Worm (Caenorhabditis elegans) whole organism, L4 larva: Measurements from ENCODE around the gene ZK1236.5.

Source experiments
- T26A8.4 ChIP-seq: fragments of 200-800 bp; sonication (Bioruptor generic); IDR thresholded peaks from 2 replicates; pipeline ENCODE4 v1.3.6; 2022; ENCODE audit warnings: missing genetic modification characterization, missing compliant biosample characterization
- Y5F2A.4 ChIP-seq: fragments of 200-800 bp; sonication (Bioruptor generic); optimal IDR thresholded peaks from 2 replicates; lab custom pipeline; 2018; ENCODE audit warnings: mild to moderate bottlenecking, missing genetic modification characterization, missing compliant biosample characterization
- ZK546.5 ChIP-seq, 2 experiments: sonication (generic microtip); optimal IDR thresholded peaks; 2 replicates each; lab custom pipeline; 2017; ENCODE audit warnings: missing biosample characterization in 2 of 2, missing genetic modification characterization in 2 of 2
- aha-1 ChIP-seq: fragments of 150-350 bp; peaks from one replicate; lab custom pipeline; 2014; ENCODE audit warnings: missing biosample characterization, missing genetic modification characterization
- ama-1 ChIP-seq: fragments of 150-350 bp; optimal IDR thresholded peaks from 2 replicates; lab custom pipeline; 2014; ENCODE audit warnings: inconsistent platforms, mixed read lengths
- ctbp-1 ChIP-seq: fragments of 200-800 bp; sonication (Bioruptor generic); IDR thresholded peaks from 2 replicates; pipeline ENCODE4 v1.3.6; 2022; ENCODE audit warnings: missing genetic modification reagents, missing genetic modification characterization, missing compliant biosample characterization
- daf-16 ChIP-seq, 3 experiments: sonication (generic microtip); optimal IDR thresholded peaks; 2 replicates each; lab custom pipeline; 2016 to 2017; ENCODE audit warnings: missing genetic modification characterization in 3 of 3, missing genetic modification reagents in 3 of 3, mild to moderate bottlenecking in 2 of 3, missing compliant biosample characterization in 2 of 3, missing biosample characterization in 1 of 3, moderate library complexity in 1 of 3
- dmd-6 ChIP-seq: fragments of 200-800 bp; sonication (Bioruptor generic); IDR thresholded peaks from 2 replicates; pipeline ENCODE4 v1.3.6; 2022; ENCODE audit warnings: missing genetic modification reagents, missing genetic modification characterization, missing compliant biosample characterization
- duxl-1 ChIP-seq: sonication (generic microtip); optimal IDR thresholded peaks from 2 replicates; lab custom pipeline; 2016; ENCODE audit warnings: mild to moderate bottlenecking, missing genetic modification characterization, moderate library complexity, missing compliant biosample characterization; ENCODE audit not compliant: poor library complexity
- egl-43 ChIP-seq: fragments of 200-800 bp; sonication (Bioruptor generic); IDR thresholded peaks from 2 replicates; pipeline ENCODE4 v1.3.6; 2022; ENCODE audit warnings: missing genetic modification reagents, missing genetic modification characterization, missing compliant biosample characterization
- fkh-10 ChIP-seq: fragments of 150-350 bp; optimal IDR thresholded peaks from 2 replicates; lab custom pipeline; 2014; ENCODE audit warnings: missing biosample characterization, missing genetic modification reagents, missing genetic modification characterization
- hif-1 ChIP-seq, 2 experiments: sonication (generic microtip); optimal IDR thresholded peaks; 2 replicates each; lab custom pipeline; 2016 to 2017; ENCODE audit warnings: missing compliant biosample characterization in 2 of 2, missing genetic modification characterization in 2 of 2, missing genetic modification reagents in 2 of 2, missing genotype in 2 of 2, mild to moderate bottlenecking in 1 of 2
- hlh-30 ChIP-seq: sonication (generic microtip); optimal IDR thresholded peaks from 2 replicates; lab custom pipeline; 2017; ENCODE audit warnings: antibody characterized with exemption, mild to moderate bottlenecking, missing genetic modification characterization, missing compliant biosample characterization; ENCODE audit not compliant: insufficient read depth
- hmg-1.1 ChIP-seq: fragments of 200-800 bp; sonication (Bioruptor generic); IDR thresholded peaks from 2 replicates; pipeline ENCODE4 v1.3.6; 2022; ENCODE audit warnings: missing genetic modification reagents, missing genetic modification characterization, missing compliant biosample characterization
- lin-1 ChIP-seq: fragments of 200-800 bp; sonication (Bioruptor generic); IDR thresholded peaks from 2 replicates; pipeline ENCODE4 v1.3.6; 2022; ENCODE audit warnings: missing genetic modification reagents, missing genetic modification characterization, missing compliant biosample characterization
- lsy-2 ChIP-seq, 2 experiments: fragments of 150-350 bp in 1 of 2; sonication (generic microtip) in 1 of 2; optimal IDR thresholded peaks; 2 replicates each; lab custom pipeline; 2014 to 2017; ENCODE audit warnings: missing biosample characterization in 2 of 2, missing genetic modification characterization in 2 of 2
- madf-5 ChIP-seq, 2 experiments: fragments of 200-800 bp; sonication (Bioruptor generic); IDR thresholded peaks; 2 replicates each; pipeline ENCODE4 v1.3.6; 2022; ENCODE audit warnings: missing compliant biosample characterization in 2 of 2, missing genetic modification characterization in 2 of 2
- madf-9 ChIP-seq: fragments of 200-800 bp; sonication (Bioruptor generic); conservative IDR thresholded peaks from 2 replicates; pipeline ENCODE4 v1.3.6; 2022; ENCODE audit warnings: missing genetic modification reagents, missing genetic modification characterization, missing compliant biosample characterization
- mep-1 ChIP-seq: fragments of 150-350 bp; sonication (generic microtip); optimal IDR thresholded peaks from 3 replicates; lab custom pipeline; 2014; ENCODE audit warnings: missing biosample characterization, missing genetic modification characterization
- mes-2 ChIP-seq: sonication (generic microtip); optimal IDR thresholded peaks from 2 replicates; lab custom pipeline; 2016; ENCODE audit warnings: missing genotype, mild to moderate bottlenecking, missing genetic modification characterization, missing compliant biosample characterization; ENCODE audit not compliant: poor library complexity, severe bottlenecking
- nhr-10 ChIP-seq: fragments of 150-350 bp; optimal IDR thresholded peaks from 2 replicates; lab custom pipeline; 2014; ENCODE audit warnings: missing biosample characterization, missing genetic modification characterization
- nhr-102 ChIP-seq: sonication (generic microtip); optimal IDR thresholded peaks from 2 replicates; lab custom pipeline; 2016; ENCODE audit warnings: mild to moderate bottlenecking, missing genetic modification characterization, moderate library complexity, missing compliant biosample characterization
- nhr-11 ChIP-seq: fragments of 150-350 bp; optimal IDR thresholded peaks from 2 replicates; lab custom pipeline; 2014; ENCODE audit warnings: missing biosample characterization, missing genetic modification characterization
- nhr-111 ChIP-seq: fragments of 200-800 bp; sonication (Bioruptor generic); optimal IDR thresholded peaks from 2 replicates; lab custom pipeline; 2018; ENCODE audit warnings: mild to moderate bottlenecking, missing genetic modification characterization, missing compliant biosample characterization
- nhr-25 ChIP-seq: sonication (generic microtip); optimal IDR thresholded peaks from 2 replicates; lab custom pipeline; 2017; ENCODE audit warnings: missing genetic modification characterization, mild to moderate bottlenecking, missing compliant biosample characterization, antibody characterized with exemption, moderate library complexity, borderline replicate concordance; ENCODE audit not compliant: insufficient read depth
- pha-4 ChIP-seq, 2 experiments: fragments of 150-350 bp in 1 of 2; fragments of 200-800 bp in 1 of 2; sonication (Bioruptor generic) in 1 of 2; IDR thresholded peaks in 1 of 2; optimal IDR thresholded peaks in 1 of 2; 2 replicates each; pipeline versions ENCODE4 v1.3.6 to Lab custom; 2014 to 2022; ENCODE audit warnings: missing genetic modification characterization in 2 of 2, missing genetic modification reagents in 2 of 2, missing biosample characterization in 1 of 2, missing compliant biosample characterization in 1 of 2
- php-3 ChIP-seq: fragments of 200-800 bp; sonication (Bioruptor generic); IDR thresholded peaks from 2 replicates; pipeline ENCODE4 v1.3.6; 2022; ENCODE audit warnings: missing genetic modification reagents, missing genetic modification characterization, missing compliant biosample characterization
- rbr-2 ChIP-seq: sonication (generic microtip); optimal IDR thresholded peaks from 2 replicates; lab custom pipeline; 2016; ENCODE audit warnings: missing genotype, missing genetic modification characterization, missing compliant biosample characterization
- sdz-12 ChIP-seq: fragments of 200-800 bp; sonication (Bioruptor generic); optimal IDR thresholded peaks from 2 replicates; lab custom pipeline; 2018; ENCODE audit warnings: mild to moderate bottlenecking, missing genetic modification characterization, missing compliant biosample characterization
- unc-130 ChIP-seq: sonication (generic microtip); optimal IDR thresholded peaks from 2 replicates; lab custom pipeline; 2016; ENCODE audit warnings: missing genetic modification reagents, missing genetic modification characterization, missing compliant biosample characterization
- unc-62 ChIP-seq, 3 experiments: fragments of 150-350 bp in 1 of 3; sonication (generic microtip); optimal IDR thresholded peaks in 2 of 3; peaks in 1 of 3; 1 replicate in 1 of 3; 2 replicates in 2 of 3; lab custom pipeline; 2014 to 2017; ENCODE audit warnings: missing biosample characterization in 3 of 3, missing genetic modification characterization in 3 of 3, missing genetic modification reagents in 3 of 3, missing genotype in 1 of 3
- ztf-7 ChIP-seq: fragments of 150-350 bp; optimal IDR thresholded peaks from 2 replicates; lab custom pipeline; 2014; ENCODE audit warnings: missing biosample characterization, missing genetic modification characterization

The ZK1236.5 gene

ce11 chrIII:8411976-8412375 lies 20.0 kb downstream of the ZK1236.5 start (continued):
- peak; percentile 74 for TF ChIP-seq mes-2 (tag; lab: Kevin White, UChicago)
- TF ChIP-seq nhr-25 (tag; lab: Kevin White, UChicago): peak; percentile 1
- TF ChIP-seq ctbp-1 (GFP tag; lab: Robert Waterston, UW): 0 out of 2 replicates have a peak, but pooled peaks have one; percentile 45
- TF ChIP-seq lsy-2 (tag; optimal IDR thresholded peaks at IDR 0.05; lab: Kevin White, UChicago): peak; percentile 66 to 95
- TF ChIP-seq madf-9 (GFP tag; lab: Robert Waterston, UW): 0 out of 2 replicates have a peak, but pooled peaks have one; percentile 35
- no peak for TF ChIP-seq sdz-12 (GFP tag; lab: Kevin White, UChicago)
- TF ChIP-seq ztf-7: peak; percentile 42
- TF ChIP-seq Y5F2A.4 (GFP tag; lab: Kevin White, UChicago): no peak
- TF ChIP-seq rbr-2: peak; percentile 80
- peak; percentile 93 for TF ChIP-seq mep-1 (tag; lab: Kevin White, UChicago)
- peak; percentile 2 for TF ChIP-seq fkh-10 (GFP tag; lab: Kevin White, UChicago)
- TF ChIP-seq hlh-30: peak; percentile 80
- TF ChIP-seq lin-1: 0 out of 2 replicates have a peak, but pooled peaks have one; percentile 35
- TF ChIP-seq nhr-11 (tag; lab: Kevin White, UChicago): no peak
- peak in 1 of 2 experiments; percentile 96 for TF ChIP-seq unc-62 (GFP tag; optimal IDR thresholded peaks at IDR 0.05 in 1 of 2; lab: Kevin White, UChicago)
- TF ChIP-seq unc-62 (tag; optimal IDR thresholded peaks at IDR 0.05; lab: Kevin White, UChicago): no peak
- peak; percentile 90 for TF ChIP-seq aha-1
- TF ChIP-seq nhr-102 (tag; lab: Kevin White, UChicago): peak; percentile 29
- TF ChIP-seq php-3: 0 out of 2 replicates have a peak, but pooled peaks have one; percentile 22
- peak; percentile 25; the same call in 1 of the 2 replicates for TF ChIP-seq T26A8.4 (GFP tag; lab: Robert Waterston, UW)
- peak in 1 of 2 experiments; percentile 67 for TF ChIP-seq hif-1 (tag; optimal IDR thresholded peaks at IDR 0.05; lab: Kevin White, UChicago)
- TF ChIP-seq pha-4 (GFP tag; IDR thresholded peaks at IDR 0.05; lab: Robert Waterston, UW): peak; percentile 65
- TF ChIP-seq pha-4 (tag; optimal IDR thresholded peaks at IDR 0.05; lab: Kevin White, UChicago): peak; percentile 94
- no peak for TF ChIP-seq nhr-10
- TF ChIP-seq madf-5 (GFP tag; IDR thresholded peaks at IDR 0.05; lab: Robert Waterston, UW): no peak
- peak; percentile 81 for TF ChIP-seq hmg-1.1
- TF ChIP-seq duxl-1: no peak
- no peak for TF ChIP-seq daf-16 (GFP tag; optimal IDR thresholded peaks at IDR 0.05; lab: Kevin White, UChicago)
- peak; percentile 84 for TF ChIP-seq daf-16 (tag; optimal IDR thresholded peaks at IDR 0.05; lab: Kevin White, UChicago)

DNA sequence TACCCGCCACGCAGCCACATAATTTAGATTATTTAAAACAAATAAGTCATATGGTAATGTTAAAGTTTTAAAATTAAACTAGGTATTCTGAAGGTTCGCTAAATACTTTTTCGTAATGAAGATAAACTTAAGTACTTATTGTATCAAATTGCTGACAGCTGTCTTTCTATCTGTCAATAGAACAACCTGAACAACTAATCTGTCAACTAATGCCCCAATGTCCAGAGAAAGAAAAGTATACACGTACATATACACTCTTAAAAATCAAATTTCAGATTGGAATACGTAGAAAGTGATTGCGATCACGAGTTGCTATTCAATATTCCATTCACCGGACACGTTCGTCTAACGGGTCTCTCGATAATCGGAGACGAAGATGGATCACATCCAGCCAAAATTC lies 21.3 kb downstream of the ZK1236.5 start:
- TF ChIP-seq unc-62 (GFP tag; optimal IDR thresholded peaks at IDR 0.05 in 1 of 2; lab: Kevin White, UChicago) (peak in 1 of 2 experiments; percentile 69), unc-62 (tag; optimal IDR thresholded peaks at IDR 0.05; lab: Kevin White, UChicago) (no peak), aha-1 (peak; percentile 53), nhr-111 (GFP tag; lab: Kevin White, UChicago) (no peak), dmd-6 (peak; percentile 44; the same call in 1 of the 2 replicates)

DNA sequence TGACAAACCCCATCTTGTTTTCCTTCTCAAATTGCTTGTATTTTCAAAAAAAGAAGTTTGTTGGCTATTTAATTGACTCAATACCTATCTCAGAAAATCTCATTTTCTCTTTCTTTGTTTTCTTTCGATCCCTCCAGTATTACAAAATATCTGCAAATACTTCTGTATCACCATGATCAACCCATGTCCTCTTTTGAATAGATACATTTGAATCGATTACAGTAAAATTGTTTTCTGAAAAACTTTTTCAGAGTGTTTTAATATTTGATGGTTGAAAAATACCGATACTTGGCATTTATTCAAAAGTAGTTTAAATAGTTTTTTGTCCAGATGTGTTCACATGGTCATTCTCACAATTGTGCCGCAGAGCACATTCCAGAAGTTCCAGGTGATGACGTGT lies 22.8 kb downstream of the ZK1236.5 start, which contains the start of gene ZK353.9:
Gene ZK353.9 (plus strand): TSS at position 331 of the 400 bp plus-strand sequence.
- TF ChIP-seq unc-62 (GFP tag; optimal IDR thresholded peaks at IDR 0.05 in 1 of 2; lab: Kevin White, UChicago) (peak in 1 of 2 experiments; percentile 81), unc-62 (tag; optimal IDR thresholded peaks at IDR 0.05; lab: Kevin White, UChicago) (no peak), ama-1 (lab: Kevin White, UChicago) (peak; percentile 52), ZK546.5 (tag; optimal IDR thresholded peaks at IDR 0.05; lab: Kevin White, UChicago) (no peak), aha-1 (peak; percentile 80)
- TF ChIP-seq, all 104 proteins: peak for 3

DNA sequence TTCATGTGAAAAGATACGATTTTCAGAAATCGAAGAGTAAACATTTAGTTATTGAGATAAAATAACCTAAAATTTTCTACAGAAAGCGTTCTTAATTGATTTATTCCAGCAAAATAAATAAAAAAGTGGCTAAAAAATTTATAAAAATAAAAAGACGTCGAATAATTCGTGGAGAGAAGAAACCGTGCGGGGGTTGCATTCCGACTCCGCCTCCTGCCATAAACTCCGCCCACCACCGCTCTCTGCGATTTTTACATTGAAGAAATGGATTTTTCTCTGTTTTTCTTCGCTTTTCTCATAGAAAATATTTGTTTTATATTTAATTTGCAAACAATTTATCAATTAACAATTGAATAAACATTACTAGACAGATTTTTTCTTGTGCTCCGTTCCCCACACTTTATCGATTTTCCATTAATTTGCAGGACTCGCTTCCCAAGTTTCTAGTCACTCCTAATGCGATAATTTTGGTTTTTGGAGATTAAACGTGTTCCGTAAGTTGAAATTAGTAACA lies 26.5 kb downstream of the ZK1236.5 start, which contains the start of the genes ubxn-4 and cyy-1:
Gene ubxn-4 (minus strand): TSS at position 114 of the 514 bp plus-strand sequence.
Gene cyy-1 (plus strand): TSS at position 426 of the 514 bp plus-strand sequence.
- TF ChIP-seq lsy-2 (tag; optimal IDR thresholded peaks at IDR 0.05; lab: Kevin White, UChicago) (peak in 1 of 2 experiments; percentile 25), egl-43 (GFP tag; lab: Robert Waterston, UW) (no peak), unc-130 (GFP tag; lab: Kevin White, UChicago) (no peak), aha-1 (peak; percentile 14), mes-2 (tag; lab: Kevin White, UChicago) (peak; percentile 49)
